Worm (Caenorhabditis elegans) whole organism, L4 larva: Measurements from ENCODE around the gene C14B1.8.

Experiments used
- F10B5.3 ChIP-seq: sonication (generic microtip); optimal IDR thresholded peaks from 2 replicates; lab custom pipeline; 2016; ENCODE audit warnings: mild to moderate bottlenecking, missing genetic modification characterization, missing compliant biosample characterization
- F26F4.8 ChIP-seq: fragments of 200-800 bp; sonication (Bioruptor generic); conservative IDR thresholded peaks from 2 replicates; pipeline ENCODE4 v1.3.6; 2022; ENCODE audit warnings: missing genetic modification characterization, missing compliant biosample characterization
- F44E2.7 ChIP-seq: fragments of 200-800 bp; sonication (Bioruptor generic); IDR thresholded peaks from 2 replicates; pipeline ENCODE4 v2.1.2; 2022; ENCODE audit warnings: missing genetic modification characterization, missing compliant biosample characterization
- F49E8.2 ChIP-seq: sonication (generic microtip); optimal IDR thresholded peaks from 2 replicates; lab custom pipeline; 2016; ENCODE audit warnings: missing compliant biosample characterization, mild to moderate bottlenecking, missing genetic modification characterization, borderline replicate concordance
- T20F7.1 ChIP-seq: fragments of 200-800 bp; sonication (Bioruptor generic); optimal IDR thresholded peaks from 2 replicates; lab custom pipeline; 2018; ENCODE audit warnings: mild to moderate bottlenecking, missing genetic modification characterization, missing compliant biosample characterization
- Y5F2A.4 ChIP-seq: fragments of 200-800 bp; sonication (Bioruptor generic); optimal IDR thresholded peaks from 2 replicates; lab custom pipeline; 2018; ENCODE audit warnings: mild to moderate bottlenecking, missing genetic modification characterization, missing compliant biosample characterization
- ZK546.5 ChIP-seq, 2 experiments: sonication (generic microtip); optimal IDR thresholded peaks; 2 replicates each; lab custom pipeline; 2017; ENCODE audit warnings: missing biosample characterization in 2 of 2, missing genetic modification characterization in 2 of 2
- ama-1 ChIP-seq: fragments of 150-350 bp; optimal IDR thresholded peaks from 2 replicates; lab custom pipeline; 2014; ENCODE audit warnings: inconsistent platforms, mixed read lengths
- arid-1 ChIP-seq: fragments of 200-800 bp; sonication (Bioruptor generic); conservative IDR thresholded peaks from 2 replicates; pipeline ENCODE4 v1.3.6; 2022; ENCODE audit warnings: missing genetic modification reagents, missing genetic modification characterization, missing compliant biosample characterization
- ceh-20 ChIP-seq: fragments of 200-800 bp; sonication (Bioruptor generic); IDR thresholded peaks from 2 replicates; pipeline ENCODE4 v1.3.6; 2022; ENCODE audit warnings: missing genetic modification reagents, missing genetic modification characterization, missing compliant biosample characterization
- ceh-28 ChIP-seq: fragments of 150-350 bp; optimal IDR thresholded peaks from 2 replicates; lab custom pipeline; 2014; ENCODE audit warnings: missing biosample characterization, missing genetic modification reagents, missing genetic modification characterization
- ceh-32 ChIP-seq: sonication (generic microtip); optimal IDR thresholded peaks from 2 replicates; lab custom pipeline; 2016; ENCODE audit warnings: mild to moderate bottlenecking, missing genetic modification characterization, missing compliant biosample characterization; ENCODE audit not compliant: poor library complexity
- ctbp-1 ChIP-seq: fragments of 200-800 bp; sonication (Bioruptor generic); IDR thresholded peaks from 2 replicates; pipeline ENCODE4 v1.3.6; 2022; ENCODE audit warnings: missing genetic modification reagents, missing genetic modification characterization, missing compliant biosample characterization
- daf-8 ChIP-seq: fragments of 200-800 bp; sonication (Bioruptor generic); IDR thresholded peaks from 2 replicates; pipeline ENCODE4 v1.3.6; 2022; ENCODE audit warnings: missing genetic modification characterization, missing compliant biosample characterization
- dmd-6 ChIP-seq: fragments of 200-800 bp; sonication (Bioruptor generic); IDR thresholded peaks from 2 replicates; pipeline ENCODE4 v1.3.6; 2022; ENCODE audit warnings: missing genetic modification reagents, missing genetic modification characterization, missing compliant biosample characterization
- dmd-8 ChIP-seq: fragments of 200-800 bp; sonication (Bioruptor generic); IDR thresholded peaks from 2 replicates; pipeline ENCODE4 v1.3.6; 2022; ENCODE audit warnings: missing genetic modification characterization, missing compliant biosample characterization
- dpl-1 ChIP-seq: fragments of 150-350 bp; optimal IDR thresholded peaks from 2 replicates; lab custom pipeline; 2014; ENCODE audit warnings: missing biosample characterization, missing genetic modification reagents, missing genetic modification characterization
- egl-27 ChIP-seq: sonication (generic microtip); optimal IDR thresholded peaks from 3 replicates; lab custom pipeline; 2017; ENCODE audit warnings: missing biosample characterization, missing genetic modification reagents, missing genetic modification characterization
- jun-1 ChIP-seq: fragments of 150-350 bp; optimal IDR thresholded peaks from 2 replicates; lab custom pipeline; 2014; ENCODE audit warnings: missing biosample characterization, missing genetic modification reagents, missing genetic modification characterization
- lin-1 ChIP-seq: fragments of 200-800 bp; sonication (Bioruptor generic); IDR thresholded peaks from 2 replicates; pipeline ENCODE4 v1.3.6; 2022; ENCODE audit warnings: missing genetic modification reagents, missing genetic modification characterization, missing compliant biosample characterization
- lin-13 ChIP-seq: fragments of 150-350 bp; optimal IDR thresholded peaks from 2 replicates; lab custom pipeline; 2014; ENCODE audit warnings: missing biosample characterization, missing genetic modification reagents, missing genetic modification characterization
- lin-15B ChIP-seq: fragments of 150-350 bp; sonication (generic microtip); optimal IDR thresholded peaks from 3 replicates; lab custom pipeline; 2014; ENCODE audit warnings: missing biosample characterization, missing genetic modification characterization
- lin-29 ChIP-seq: fragments of 200-800 bp; sonication (Bioruptor generic); IDR thresholded peaks from 2 replicates; pipeline ENCODE4 v1.3.6; 2022; ENCODE audit warnings: missing genetic modification reagents, missing genetic modification characterization, missing compliant biosample characterization
- lin-39 ChIP-seq: fragments of 150-350 bp; optimal IDR thresholded peaks from 2 replicates; lab custom pipeline; 2014; ENCODE audit warnings: missing biosample characterization, missing genetic modification reagents, missing genetic modification characterization
- lsy-2 ChIP-seq, 2 experiments: fragments of 150-350 bp in 1 of 2; sonication (generic microtip) in 1 of 2; optimal IDR thresholded peaks; 2 replicates each; lab custom pipeline; 2014 to 2017; ENCODE audit warnings: missing biosample characterization in 2 of 2, missing genetic modification characterization in 2 of 2
- madf-5 ChIP-seq, 2 experiments: fragments of 200-800 bp; sonication (Bioruptor generic); IDR thresholded peaks; 2 replicates each; pipeline ENCODE4 v1.3.6; 2022; ENCODE audit warnings: missing compliant biosample characterization in 2 of 2, missing genetic modification characterization in 2 of 2
- mdl-1 ChIP-seq, 2 experiments: fragments of 150-350 bp in 1 of 2; sonication (generic microtip) in 1 of 2; optimal IDR thresholded peaks; 2 replicates each; lab custom pipeline; 2014 to 2017; ENCODE audit warnings: missing biosample characterization in 2 of 2, missing genetic modification characterization in 2 of 2
- mep-1 ChIP-seq: fragments of 150-350 bp; sonication (generic microtip); optimal IDR thresholded peaks from 3 replicates; lab custom pipeline; 2014; ENCODE audit warnings: missing biosample characterization, missing genetic modification characterization
- mxl-2 ChIP-seq: fragments of 200-800 bp; sonication (Bioruptor generic); conservative IDR thresholded peaks from 2 replicates; pipeline ENCODE4 v1.3.6; 2022; ENCODE audit warnings: missing genetic modification reagents, missing genetic modification characterization, missing compliant biosample characterization
- mxl-3 ChIP-seq: fragments of 200-800 bp; sonication (Bioruptor generic); optimal IDR thresholded peaks from 2 replicates; lab custom pipeline; 2018; ENCODE audit warnings: mild to moderate bottlenecking, missing genetic modification characterization, missing compliant biosample characterization
- nhr-11 ChIP-seq: fragments of 150-350 bp; optimal IDR thresholded peaks from 2 replicates; lab custom pipeline; 2014; ENCODE audit warnings: missing biosample characterization, missing genetic modification characterization
- nhr-111 ChIP-seq: fragments of 200-800 bp; sonication (Bioruptor generic); optimal IDR thresholded peaks from 2 replicates; lab custom pipeline; 2018; ENCODE audit warnings: mild to moderate bottlenecking, missing genetic modification characterization, missing compliant biosample characterization
- nhr-237 ChIP-seq: sonication (generic microtip); optimal IDR thresholded peaks from 2 replicates; lab custom pipeline; 2017; ENCODE audit warnings: missing biosample characterization, missing genetic modification characterization
- nhr-28 ChIP-seq: fragments of 150-350 bp; optimal IDR thresholded peaks from 2 replicates; lab custom pipeline; 2014; ENCODE audit warnings: missing biosample characterization, missing genetic modification characterization
- nhr-41 ChIP-seq: fragments of 200-800 bp; sonication (Bioruptor generic); IDR thresholded peaks from 2 replicates; pipeline ENCODE4 v1.3.6; 2022; ENCODE audit warnings: missing genetic modification reagents, missing genetic modification characterization, missing compliant biosample characterization
- nhr-6 ChIP-seq: fragments of 150-350 bp; optimal IDR thresholded peaks from 2 replicates; lab custom pipeline; 2014; ENCODE audit warnings: missing biosample characterization, missing genetic modification characterization
- nhr-76 ChIP-seq: fragments of 150-350 bp; optimal IDR thresholded peaks from 2 replicates; lab custom pipeline; 2014; ENCODE audit warnings: missing biosample characterization, missing genetic modification characterization
- nhr-77 ChIP-seq: fragments of 150-350 bp; optimal IDR thresholded peaks from 2 replicates; lab custom pipeline; 2014; ENCODE audit warnings: missing biosample characterization, missing genetic modification characterization
- pha-4 ChIP-seq, 2 experiments: fragments of 150-350 bp in 1 of 2; fragments of 200-800 bp in 1 of 2; sonication (Bioruptor generic) in 1 of 2; IDR thresholded peaks in 1 of 2; optimal IDR thresholded peaks in 1 of 2; 2 replicates each; pipeline versions ENCODE4 v1.3.6 to Lab custom; 2014 to 2022; ENCODE audit warnings: missing genetic modification characterization in 2 of 2, missing genetic modification reagents in 2 of 2, missing biosample characterization in 1 of 2, missing compliant biosample characterization in 1 of 2
- php-3 ChIP-seq: fragments of 200-800 bp; sonication (Bioruptor generic); IDR thresholded peaks from 2 replicates; pipeline ENCODE4 v1.3.6; 2022; ENCODE audit warnings: missing genetic modification reagents, missing genetic modification characterization, missing compliant biosample characterization
- pqm-1 ChIP-seq: sonication (generic microtip); optimal IDR thresholded peaks from 2 replicates; lab custom pipeline; 2017; ENCODE audit warnings: missing biosample characterization, missing genetic modification characterization
- saeg-2 ChIP-seq: fragments of 200-800 bp; sonication (Bioruptor generic); IDR thresholded peaks from 2 replicates; pipeline ENCODE4 v1.3.6; 2022; ENCODE audit warnings: missing genetic modification reagents, missing genetic modification characterization, missing compliant biosample characterization
- tra-1 ChIP-seq: fragments of 200-800 bp; sonication (Bioruptor generic); IDR thresholded peaks from 2 replicates; pipeline ENCODE4 v1.3.6; 2022; ENCODE audit warnings: missing genetic modification reagents, missing genetic modification characterization, missing compliant biosample characterization
- unc-62 ChIP-seq, 3 experiments: fragments of 150-350 bp in 1 of 3; sonication (generic microtip); optimal IDR thresholded peaks in 2 of 3; peaks in 1 of 3; 1 replicate in 1 of 3; 2 replicates in 2 of 3; lab custom pipeline; 2014 to 2017; ENCODE audit warnings: missing biosample characterization in 3 of 3, missing genetic modification characterization in 3 of 3, missing genetic modification reagents in 3 of 3, missing genotype in 1 of 3
- zag-1 ChIP-seq: fragments of 150-350 bp; optimal IDR thresholded peaks from 2 replicates; lab custom pipeline; 2014; ENCODE audit warnings: missing biosample characterization, missing genetic modification characterization
- zfp-3 ChIP-seq: fragments of 200-800 bp; sonication (Bioruptor generic); conservative IDR thresholded peaks from 2 replicates; pipeline ENCODE4 v1.3.6; 2022; ENCODE audit warnings: missing genetic modification reagents, missing genetic modification characterization, missing compliant biosample characterization
- zip-11 ChIP-seq: fragments of 200-800 bp; sonication (Bioruptor generic); IDR thresholded peaks from 2 replicates; pipeline ENCODE4 v1.3.6; 2022; ENCODE audit warnings: missing genetic modification characterization, missing compliant biosample characterization
- ztf-7 ChIP-seq: fragments of 150-350 bp; optimal IDR thresholded peaks from 2 replicates; lab custom pipeline; 2014; ENCODE audit warnings: missing biosample characterization, missing genetic modification characterization

Gene C14B1.8

DNA sequence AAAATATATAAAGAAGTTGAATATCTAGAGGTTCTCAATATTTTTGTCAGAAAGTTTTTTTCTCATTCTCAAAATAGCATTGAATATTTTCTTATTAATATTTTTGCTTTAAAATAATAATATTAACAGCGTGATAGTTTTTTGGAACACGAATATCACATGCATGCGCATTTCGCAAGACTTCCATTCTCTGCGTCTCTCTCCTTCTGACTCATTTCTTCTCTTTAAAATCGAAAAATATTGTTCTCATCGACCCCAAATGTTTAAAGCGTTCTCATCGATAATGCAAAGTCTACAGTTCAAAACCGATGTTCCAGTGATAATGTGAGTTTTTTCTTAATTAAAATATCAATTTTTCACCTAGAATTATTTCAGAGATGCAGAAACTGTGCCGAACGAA, 16.1 kb downstream of the C14B1.8 start, which contains the start of gene C14B1.3 (continued):
- no peak for TF ChIP-seq nhr-76 (tag; lab: Kevin White, UChicago)
- TF ChIP-seq nhr-28 (tag; lab: Kevin White, UChicago): peak; percentile 51
- no peak for TF ChIP-seq F26F4.8 (GFP tag; lab: Robert Waterston, UW)
- TF ChIP-seq dmd-8 (GFP tag; lab: Robert Waterston, UW): no peak
- TF ChIP-seq lin-29 (GFP tag; lab: Robert Waterston, UW): no peak
- peak; percentile 41 for TF ChIP-seq nhr-77
- no peak for TF ChIP-seq F44E2.7 (GFP tag; lab: Robert Waterston, UW)
- no peak for TF ChIP-seq nhr-11 (tag; lab: Kevin White, UChicago)
- peak; percentile 43 for TF ChIP-seq dpl-1
- TF ChIP-seq pha-4 (GFP tag; IDR thresholded peaks at IDR 0.05; lab: Robert Waterston, UW): no peak
- peak; percentile 21 for TF ChIP-seq pha-4 (tag; optimal IDR thresholded peaks at IDR 0.05; lab: Kevin White, UChicago)
- no peak for TF ChIP-seq ZK546.5 (tag; optimal IDR thresholded peaks at IDR 0.05; lab: Kevin White, UChicago)
- no peak for TF ChIP-seq unc-62 (GFP tag; optimal IDR thresholded peaks at IDR 0.05 in 1 of 2; lab: Kevin White, UChicago)
- no peak for TF ChIP-seq unc-62 (tag; optimal IDR thresholded peaks at IDR 0.05; lab: Kevin White, UChicago)
- TF ChIP-seq arid-1: no peak
- TF ChIP-seq nhr-41 (GFP tag; lab: Robert Waterston, UW): no peak

- TF ChIP-seq mep-1: peak; percentile 64
- TF ChIP-seq nhr-6 (tag; lab: Kevin White, UChicago): peak; percentile 77
- TF ChIP-seq saeg-2: no peak
- peak; percentile 59 for TF ChIP-seq lin-13 (GFP tag; lab: Kevin White, UChicago)
- no peak for TF ChIP-seq lin-1 (GFP tag; lab: Robert Waterston, UW)
- TF ChIP-seq egl-27 (tag; lab: Kevin White, UChicago): no peak
- TF ChIP-seq zag-1 (tag; lab: Kevin White, UChicago): no peak
- TF ChIP-seq tra-1 (GFP tag; lab: Robert Waterston, UW): 0 out of 2 replicates have a peak, but pooled peaks have one; percentile 51
- TF ChIP-seq T20F7.1 (GFP tag; lab: Kevin White, UChicago): peak; percentile 66
- no peak for TF ChIP-seq F10B5.3
- TF ChIP-seq ZK546.5 (tag; optimal IDR thresholded peaks at IDR 0.05; lab: Kevin White, UChicago): no peak
- no peak for TF ChIP-seq daf-8
- no peak for TF ChIP-seq F49E8.2 (tag; lab: Kevin White, UChicago)
- TF ChIP-seq ztf-7 (tag; lab: Kevin White, UChicago): no peak
- TF ChIP-seq dmd-6 (GFP tag; lab: Robert Waterston, UW): peak; percentile 74
- 0 out of 2 replicates have a peak, but pooled peaks have one; percentile 22 for TF ChIP-seq ceh-20 (GFP tag; lab: Robert Waterston, UW)
- no peak for TF ChIP-seq mxl-2
- no peak for TF ChIP-seq php-3 (GFP tag; lab: Robert Waterston, UW)
- no peak for TF ChIP-seq lin-15B (tag; lab: Kevin White, UChicago)
- no peak for TF ChIP-seq ceh-28
- peak in 1 of 2 experiments; percentile 71 for TF ChIP-seq lsy-2 (tag; optimal IDR thresholded peaks at IDR 0.05; lab: Kevin White, UChicago)
- TF ChIP-seq nhr-111 (GFP tag; lab: Kevin White, UChicago): no peak
- TF ChIP-seq ctbp-1: no peak
- peak; percentile 40 for TF ChIP-seq pqm-1 (tag; lab: Kevin White, UChicago)
- no peak for TF ChIP-seq zip-11 (GFP tag; lab: Robert Waterston, UW)
- TF ChIP-seq nhr-237 (tag; lab: Kevin White, UChicago): no peak
- no peak for TF ChIP-seq Y5F2A.4 (GFP tag; lab: Kevin White, UChicago)
- TF ChIP-seq jun-1 (tag; lab: Kevin White, UChicago): no peak
- peak; percentile 63; the same call in 1 of the 2 replicates for TF ChIP-seq zfp-3
- TF ChIP-seq ceh-32 (tag; lab: Kevin White, UChicago): no peak
- TF ChIP-seq ama-1 (lab: Kevin White, UChicago): no peak
- TF ChIP-seq mxl-3 (GFP tag; lab: Kevin White, UChicago): peak; percentile 99
- no peak for TF ChIP-seq madf-5 (GFP tag; IDR thresholded peaks at IDR 0.05; lab: Robert Waterston, UW)
- no peak for TF ChIP-seq lin-39
- TF ChIP-seq mdl-1 (tag; optimal IDR thresholded peaks at IDR 0.05; lab: Kevin White, UChicago): peak; percentile 75 to 89
Measured at ce11 chrIII:3701411-3702310, 17.8 kb downstream of the C14B1.8 start, which contains the start of the genes pdi-1 and C14B1.2. pdi-1 (minus strand) TSS chrIII:3701461. C14B1.2 (plus strand) TSS chrIII:3702260.
